Fruit fly (Drosophila melanogaster) whole organism, pupa: ENCODE data around the gene Sulf1.

ENCODE experiments used
- CG10348 ChIP-seq: fragments of 200-800 bp; sonication (Bioruptor generic); IDR thresholded peaks from 2 replicates; pipeline ENCODE4 v1.3.6; 2022; ENCODE audit warnings: missing biosample characterization, missing genetic modification characterization
- CG12605 ChIP-seq: fragments of 200-800 bp; sonication (Bioruptor generic); IDR thresholded peaks from 2 replicates; pipeline ENCODE4 v1.3.6; 2022; ENCODE audit warnings: missing biosample characterization, missing genetic modification characterization
- CG13204 ChIP-seq: fragments of 200-800 bp; sonication (Bioruptor generic); optimal IDR thresholded peaks from 2 replicates; lab custom pipeline; 2018; ENCODE audit warnings: missing biosample characterization, mild to moderate bottlenecking, missing genetic modification characterization, moderate library complexity
- CG14655 ChIP-seq: fragments of 200-800 bp; sonication (Bioruptor generic); optimal IDR thresholded peaks from 3 replicates; lab custom pipeline; 2017; ENCODE audit warnings: mild to moderate bottlenecking, missing biosample characterization, missing genetic modification reagents, missing genetic modification characterization
- CG15710 ChIP-seq: fragments of 200-800 bp; sonication (Bioruptor generic); optimal IDR thresholded peaks from 2 replicates; lab custom pipeline; 2018; ENCODE audit warnings: missing biosample characterization, mild to moderate bottlenecking, missing genetic modification characterization, moderate library complexity
- CG17806 ChIP-seq: fragments of 200-800 bp; sonication (Bioruptor generic); optimal IDR thresholded peaks from 2 replicates; lab custom pipeline; 2018; ENCODE audit warnings: missing biosample characterization, mild to moderate bottlenecking, missing genetic modification characterization, moderate library complexity
- CG32121 ChIP-seq: fragments of 200-800 bp; sonication (Bioruptor generic); IDR thresholded peaks from 2 replicates; pipeline ENCODE4 v1.3.6; 2022; ENCODE audit warnings: missing biosample characterization, missing genetic modification characterization
- CG34367 ChIP-seq: fragments of 200-800 bp; sonication (Bioruptor generic); optimal IDR thresholded peaks from 2 replicates; lab custom pipeline; 2018; ENCODE audit warnings: missing biosample characterization, mild to moderate bottlenecking, missing genetic modification characterization
- CG4496 ChIP-seq: fragments of 200-800 bp; sonication (Bioruptor generic); IDR thresholded peaks from 3 replicates; pipeline ENCODE4 v1.3.6; 2022; ENCODE audit warnings: missing biosample characterization, missing genetic modification characterization
- CG8159 ChIP-seq: fragments of 200-800 bp; sonication (Bioruptor generic); optimal IDR thresholded peaks from 3 replicates; lab custom pipeline; 2018; ENCODE audit warnings: missing biosample characterization, mild to moderate bottlenecking, missing genetic modification characterization, moderate library complexity
- CG8301 ChIP-seq: fragments of 200-800 bp; sonication (Bioruptor generic); optimal IDR thresholded peaks from 2 replicates; lab custom pipeline; 2018; ENCODE audit warnings: missing biosample characterization, mild to moderate bottlenecking, missing genetic modification characterization
- CG9948 ChIP-seq: fragments of 200-800 bp; sonication (Bioruptor generic); optimal IDR thresholded peaks from 2 replicates; lab custom pipeline; 2018; ENCODE audit warnings: missing biosample characterization, mild to moderate bottlenecking, missing genetic modification characterization, moderate library complexity
- D1 ChIP-seq: fragments of 200-800 bp; sonication (Bioruptor generic); optimal IDR thresholded peaks from 2 replicates; lab custom pipeline; 2018; ENCODE audit warnings: missing biosample characterization, mild to moderate bottlenecking, missing genetic modification characterization, moderate library complexity
- EcR ChIP-seq: fragments of 200-800 bp; sonication (Bioruptor generic); optimal IDR thresholded peaks from 3 replicates; lab custom pipeline; 2019; ENCODE audit warnings: missing biosample characterization, missing genetic modification characterization, mild to moderate bottlenecking, moderate library complexity, missing genetic modification reagents
- Ets98B ChIP-seq: fragments of 200-800 bp; sonication (Bioruptor generic); IDR thresholded peaks from 2 replicates; pipeline ENCODE4 v1.3.6; 2022; ENCODE audit warnings: missing biosample characterization, missing genetic modification characterization
- Pif1A ChIP-seq: fragments of 200-800 bp; sonication (Bioruptor generic); optimal IDR thresholded peaks from 3 replicates; lab custom pipeline; 2016; ENCODE audit warnings: missing biosample characterization, missing genetic modification characterization
- Pif1B ChIP-seq: fragments of 200-800 bp; sonication (Bioruptor generic); optimal IDR thresholded peaks from 3 replicates; lab custom pipeline; 2016; ENCODE audit warnings: missing biosample characterization, missing genetic modification characterization
- Snoo ChIP-seq: fragments of 200-800 bp; sonication (Bioruptor generic); optimal IDR thresholded peaks from 3 replicates; lab custom pipeline; 2017; ENCODE audit warnings: missing biosample characterization, mild to moderate bottlenecking, missing genetic modification characterization, inconsistent platforms
- fd96Ca ChIP-seq: fragments of 200-800 bp; sonication (Bioruptor generic); IDR thresholded peaks from 3 replicates; pipeline ENCODE4 v1.3.6; 2022; ENCODE audit warnings: missing biosample characterization, missing genetic modification characterization
- gl ChIP-seq: fragments of 200-800 bp; sonication (Bioruptor generic); optimal IDR thresholded peaks from 2 replicates; lab custom pipeline; 2018; ENCODE audit warnings: missing biosample characterization, mild to moderate bottlenecking, missing genetic modification characterization
- rn ChIP-seq: fragments of 200-800 bp; sonication (Bioruptor generic); IDR thresholded peaks from 2 replicates; pipeline ENCODE4 v1.3.6; 2022; ENCODE audit warnings: missing biosample characterization, missing genetic modification characterization

Sulf1 gene

DNA sequence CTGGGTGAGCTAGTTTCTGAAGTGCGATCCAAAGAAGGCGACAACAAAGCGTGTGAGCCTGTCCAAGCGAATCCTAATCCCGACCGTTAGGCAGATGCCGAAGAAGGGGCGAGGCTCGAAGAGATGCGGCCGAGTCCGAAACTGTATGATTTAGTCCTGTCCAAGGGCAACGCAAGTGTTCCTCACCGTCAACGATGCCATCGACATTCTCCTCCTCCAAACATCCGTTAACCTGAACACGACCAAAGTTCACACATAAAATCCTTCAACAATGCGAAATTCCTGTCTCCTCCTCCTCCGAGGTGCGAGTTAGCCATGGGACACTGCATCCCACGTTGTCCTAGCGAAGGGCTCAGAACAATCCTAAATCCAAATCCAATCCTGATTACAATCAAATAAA is at the start of gene Sulf1:
TSS of gene Sulf1 (minus strand) at position 101 of the 400 bp plus-strand sequence.
- TF ChIP-seq Snoo (tag; lab: Kevin White, UChicago) (no peak), EcR (no peak), D1 (tag; lab: Kevin White, UChicago) (no peak), gl (tag; lab: Kevin White, UChicago) (no peak), rn (GFP tag; lab: Robert Waterston, UW) (no peak), CG8159 (no peak), CG14655 (GFP tag; lab: Kevin White, UChicago) (no peak), CG9948 (tag; lab: Kevin White, UChicago) (no peak), CG32121 (GFP tag; lab: Robert Waterston, UW) (no peak), Pif1A (GFP tag; lab: Kevin White, UChicago) (no peak), CG17806 (tag; lab: Kevin White, UChicago) (no peak), CG13204 (no peak), CG34367 (no peak), CG10348 (GFP tag; lab: Robert Waterston, UW) (no peak), Pif1B (GFP tag; lab: Kevin White, UChicago) (no peak), CG4496 (GFP tag; lab: Robert Waterston, UW) (no peak), fd96Ca (no peak), Ets98B (GFP tag; lab: Robert Waterston, UW) (no peak)

DNA sequence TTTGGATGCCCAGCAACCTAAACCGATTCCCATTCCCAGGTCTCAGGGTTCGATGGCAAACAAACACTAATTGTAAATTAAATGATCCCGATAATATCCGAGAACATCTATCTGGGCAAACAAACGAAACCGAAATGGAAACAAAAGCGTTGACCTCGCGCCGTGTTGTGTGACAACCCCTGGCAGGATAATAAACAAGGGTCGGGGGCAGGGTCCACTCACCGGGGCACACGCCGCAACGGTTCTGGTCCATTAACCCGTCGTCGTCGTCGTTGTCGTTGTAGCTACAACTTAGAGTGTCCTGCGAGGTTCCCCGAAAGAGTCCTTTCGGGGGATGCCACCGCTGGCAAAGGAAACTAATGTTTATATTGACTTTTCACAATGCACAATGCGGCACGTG is 49.7 kb upstream of the Sulf1 start:
- TF ChIP-seq CG17806 (tag; lab: Kevin White, UChicago) (no peak), CG15710 (tag; lab: Kevin White, UChicago) (no peak), Ets98B (GFP tag; lab: Robert Waterston, UW) (no peak), fd96Ca (no peak), gl (tag; lab: Kevin White, UChicago) (no peak), CG9948 (tag; lab: Kevin White, UChicago) (no peak), CG13204 (no peak)
- TF ChIP-seq, all 21 proteins: peak for 0

DNA sequence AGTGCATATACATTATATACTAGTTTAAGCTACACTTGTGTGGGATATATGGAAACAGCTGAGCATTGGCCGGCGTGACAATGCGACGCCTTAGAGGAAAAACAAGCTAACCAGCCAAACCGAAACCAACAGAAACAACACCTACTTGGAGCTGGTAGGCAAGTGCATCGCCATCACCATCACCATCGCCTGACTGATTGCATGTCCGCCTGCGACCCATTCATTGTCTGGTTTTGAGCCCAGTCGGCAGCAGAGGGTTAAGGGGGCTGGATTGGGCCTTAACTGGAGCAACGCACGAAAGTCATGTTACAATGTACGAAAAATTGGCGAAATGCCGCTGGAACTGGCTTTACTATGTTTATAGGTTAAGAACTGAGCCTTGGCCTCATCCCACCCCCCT is 47.7 kb upstream of the Sulf1 start:
- TF ChIP-seq CG15710 (tag; lab: Kevin White, UChicago) (no peak), CG14655 (GFP tag; lab: Kevin White, UChicago) (no peak), Snoo (tag; lab: Kevin White, UChicago) (no peak), CG32121 (GFP tag; lab: Robert Waterston, UW) (no peak), CG13204 (no peak), CG34367 (no peak), rn (GFP tag; lab: Robert Waterston, UW) (no peak), gl (tag; lab: Kevin White, UChicago) (no peak), Ets98B (GFP tag; lab: Robert Waterston, UW) (no peak), CG12605 (no peak)

DNA sequence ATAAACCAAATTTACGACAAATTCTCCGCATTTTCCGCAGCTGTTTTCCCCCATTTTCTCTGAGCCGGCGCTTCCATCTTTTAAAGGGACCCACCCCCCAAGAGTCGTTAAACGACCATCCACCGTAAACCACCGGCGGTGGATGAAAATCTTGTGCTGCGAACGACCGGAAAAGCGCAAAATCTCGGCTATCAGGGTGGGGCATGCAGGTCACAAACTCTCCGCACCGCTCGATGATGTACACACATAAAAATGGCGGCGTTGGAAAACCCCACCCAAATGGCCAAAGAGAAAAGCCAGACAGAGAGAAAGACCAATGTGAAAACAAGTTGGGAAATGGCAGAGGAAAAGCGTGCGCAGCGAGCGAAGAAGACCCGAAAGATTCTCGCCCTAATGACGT is 46.2 kb upstream of the Sulf1 start:
- TF ChIP-seq CG4496 (GFP tag; lab: Robert Waterston, UW): no peak
- TF ChIP-seq CG15710 (tag; lab: Kevin White, UChicago): no peak
- TF ChIP-seq CG10348 (GFP tag; lab: Robert Waterston, UW): no peak
- TF ChIP-seq CG12605: no peak
- no peak for TF ChIP-seq fd96Ca
- TF ChIP-seq CG8301: no peak
- no peak for TF ChIP-seq Pif1A (GFP tag; lab: Kevin White, UChicago)
- no peak for TF ChIP-seq CG32121 (GFP tag; lab: Robert Waterston, UW)
- no peak for TF ChIP-seq gl (tag; lab: Kevin White, UChicago)
- no peak for TF ChIP-seq Snoo (tag; lab: Kevin White, UChicago)
- TF ChIP-seq Ets98B (GFP tag; lab: Robert Waterston, UW): no peak
- TF ChIP-seq EcR: no peak
- TF ChIP-seq CG17806 (tag; lab: Kevin White, UChicago): no peak
- no peak for TF ChIP-seq CG34367
- TF ChIP-seq D1 (tag; lab: Kevin White, UChicago): no peak
- no peak for TF ChIP-seq CG14655 (GFP tag; lab: Kevin White, UChicago)
- TF ChIP-seq CG9948 (tag; lab: Kevin White, UChicago): no peak
- no peak for TF ChIP-seq Pif1B (GFP tag; lab: Kevin White, UChicago)
- no peak for TF ChIP-seq CG13204
- no peak for TF ChIP-seq rn (GFP tag; lab: Robert Waterston, UW)

DNA sequence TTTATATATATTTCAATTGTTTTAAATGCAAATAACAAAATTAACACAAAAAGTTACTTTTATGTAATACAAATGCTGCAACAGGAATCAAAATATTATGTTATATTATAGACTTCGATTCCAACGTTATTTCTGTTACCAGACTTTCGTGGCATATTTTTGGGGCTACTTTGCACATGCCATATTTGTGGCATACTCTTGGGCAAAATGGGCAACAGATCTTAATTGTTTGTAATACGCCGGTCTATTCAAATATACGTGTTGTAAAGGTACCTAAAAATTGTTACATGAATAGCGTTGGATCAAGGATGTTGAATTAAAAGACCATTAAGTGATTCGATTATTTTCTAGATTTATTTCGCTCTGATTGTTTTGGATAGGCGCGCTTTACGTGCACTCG is 34.7 kb upstream of the Sulf1 start:
- no peak for TF ChIP-seq Ets98B (GFP tag; lab: Robert Waterston, UW)
- peak; percentile 47 for TF ChIP-seq D1 (tag; lab: Kevin White, UChicago)

DNA sequence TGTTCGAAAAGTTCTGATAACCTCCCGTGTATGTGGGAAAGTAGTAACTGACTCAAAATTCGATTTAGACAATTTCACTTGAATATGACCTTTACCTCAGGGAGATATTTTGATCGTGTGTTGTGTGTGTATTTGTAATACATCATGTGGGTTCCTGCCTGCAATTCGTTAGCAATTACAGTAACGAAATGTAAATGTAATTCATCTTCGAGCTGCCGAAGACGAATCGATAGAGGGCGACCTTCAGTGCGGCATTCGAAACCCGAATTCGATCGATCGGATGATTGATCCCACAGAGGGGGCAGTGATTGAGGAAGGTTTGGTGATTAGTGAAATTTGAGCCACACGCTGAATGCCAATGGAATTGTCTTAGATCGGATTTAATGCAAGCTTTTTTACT is 31.1 kb upstream of the Sulf1 start, which contains the start of gene CG10317:
TSS of gene CG10317 (minus strand) at position 101 of the 400 bp plus-strand sequence.
- TF ChIP-seq Snoo (tag; lab: Kevin White, UChicago) (no peak), CG9948 (tag; lab: Kevin White, UChicago) (no peak), CG14655 (GFP tag; lab: Kevin White, UChicago) (no peak), EcR (no peak), CG8301 (no peak), CG10348 (GFP tag; lab: Robert Waterston, UW) (no peak), Pif1A (GFP tag; lab: Kevin White, UChicago) (no peak), D1 (tag; lab: Kevin White, UChicago) (no peak), Ets98B (GFP tag; lab: Robert Waterston, UW) (no peak), gl (tag; lab: Kevin White, UChicago) (no peak), CG4496 (GFP tag; lab: Robert Waterston, UW) (no peak), CG15710 (tag; lab: Kevin White, UChicago) (no peak), Pif1B (GFP tag; lab: Kevin White, UChicago) (no peak), CG34367 (no peak), CG32121 (GFP tag; lab: Robert Waterston, UW) (no peak), fd96Ca (no peak)
